Worm (Caenorhabditis elegans) whole organism, young adult: ENCODE measurements around the gene sru-35.

Source experiments
- F33H1.4 ChIP-seq: fragments of 200-800 bp; sonication (Bioruptor generic); IDR thresholded peaks from 2 replicates; pipeline ENCODE4 v1.3.6; 2022; ENCODE audit warnings: missing genetic modification reagents, missing genetic modification characterization, missing compliant biosample characterization
- Y53G8AR.9 ChIP-seq: fragments of 200-800 bp; sonication (Bioruptor generic); conservative IDR thresholded peaks from 2 replicates; pipeline ENCODE4 v1.3.6; 2022; ENCODE audit warnings: missing genetic modification reagents, missing genetic modification characterization, missing compliant biosample characterization
- ets-4 ChIP-seq: fragments of 200-800 bp; sonication (Bioruptor generic); optimal IDR thresholded peaks from 2 replicates; lab custom pipeline; 2018; ENCODE audit warnings: mild to moderate bottlenecking, missing genetic modification characterization, missing compliant biosample characterization
- mes-4 ChIP-seq: sonication (generic microtip); optimal IDR thresholded peaks from 2 replicates; lab custom pipeline; 2016; ENCODE audit warnings: missing genotype, missing genetic modification characterization, missing compliant biosample characterization
- unc-130 ChIP-seq: sonication (generic microtip); optimal IDR thresholded peaks from 2 replicates; lab custom pipeline; 2016; ENCODE audit warnings: missing genetic modification reagents, missing genetic modification characterization, missing compliant biosample characterization
- unc-62 ChIP-seq: fragments of 150-350 bp; optimal IDR thresholded peaks from 2 replicates; lab custom pipeline; 2014; ENCODE audit warnings: missing biosample characterization, missing genetic modification reagents, missing genetic modification characterization
- zfh-2 ChIP-seq: fragments of 200-800 bp; sonication (Bioruptor generic); conservative IDR thresholded peaks from 2 replicates; pipeline ENCODE4 v1.3.6; 2022; ENCODE audit warnings: missing genetic modification reagents, missing genetic modification characterization, missing compliant biosample characterization

ce11 chrIV:8778045-8778444, 12.0 kb downstream of the sru-35 start, which contains the start of gene C33D9.6:
- TF ChIP-seq mes-4 (tag; lab: Kevin White, UChicago) = no peak
- no peak for TF ChIP-seq ets-4 (GFP tag; lab: Kevin White, UChicago)
- no peak for TF ChIP-seq unc-130 (GFP tag; lab: Kevin White, UChicago)
- TF ChIP-seq Y53G8AR.9 (GFP tag; lab: Robert Waterston, UW) = no peak
- no peak for TF ChIP-seq zfh-2 (GFP tag; lab: Robert Waterston, UW)
- TF ChIP-seq F33H1.4 (GFP tag; lab: Robert Waterston, UW) = no peak
- no peak for TF ChIP-seq unc-62
